Worm (Caenorhabditis elegans): ENCODE results near the gene syg-2.

Gene syg-2

DNA sequence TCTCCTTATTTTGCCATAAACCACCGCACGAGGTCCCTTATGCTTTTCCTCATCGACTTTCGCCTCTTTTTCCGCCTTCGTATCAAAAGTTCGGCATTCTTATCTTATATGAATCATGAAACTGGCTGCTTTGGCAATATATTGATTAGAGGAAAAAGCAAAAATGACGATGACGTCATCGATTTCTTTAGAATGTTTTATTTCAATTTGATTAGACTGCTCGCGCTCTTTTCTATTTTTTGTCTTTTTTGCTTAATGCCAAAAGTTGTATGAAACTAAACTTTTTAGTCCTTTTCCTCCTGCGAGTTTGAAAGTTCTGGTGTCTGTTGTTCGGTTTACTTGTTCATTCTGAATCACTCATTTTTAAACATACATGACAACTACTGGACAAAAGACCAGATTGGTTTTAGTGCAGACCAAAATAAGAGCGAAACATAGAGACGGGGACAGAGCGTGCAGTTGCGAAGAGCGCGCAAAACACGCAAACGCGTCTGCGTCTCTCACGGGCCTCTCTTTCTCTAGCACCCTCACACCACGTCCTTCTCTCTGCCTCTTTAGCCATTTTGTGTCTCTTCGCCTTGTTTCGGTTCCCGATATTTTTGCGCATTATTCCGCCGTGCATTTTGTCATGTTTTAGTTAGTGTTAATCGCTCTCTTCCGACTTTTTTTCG lies 44.5 kb upstream of the syg-2 start (continued):
- no peak for TF ChIP-seq rcor-1 (GFP tag; IDR thresholded peaks at IDR 0.05)
- no peak for TF ChIP-seq C06A6.2 (GFP tag; conservative IDR thresholded peaks at IDR 0.05)
- TF ChIP-seq cebp-2 (GFP tag; IDR thresholded peaks at IDR 0.05), result no peak
- TF ChIP-seq F23B12.7 (tag; optimal IDR thresholded peaks at IDR 0.05; ENCODE audit: insufficient read depth), result no peak
- no peak for TF ChIP-seq ztf-3 (GFP tag; optimal IDR thresholded peaks at IDR 0.05)
- TF ChIP-seq madf-8 (GFP tag; conservative IDR thresholded peaks at IDR 0.05), result no peak
- TF ChIP-seq tbp1 (GFP tag; optimal IDR thresholded peaks at IDR 0.05), result no peak
- TF ChIP-seq F55B11.4 (tag; optimal IDR thresholded peaks at IDR 0.05; ENCODE audit: borderline replicate concordance, insufficient read depth), result no peak
- no peak for TF ChIP-seq F52B5.7 (tag; optimal IDR thresholded peaks at IDR 0.05)
- TF ChIP-seq attf-5 (GFP tag; optimal IDR thresholded peaks at IDR 0.05), result peak; percentile 34
- TF ChIP-seq somi-1 (GFP tag; optimal IDR thresholded peaks at IDR 0.05), result no peak
- no peak for TF ChIP-seq zim-3 (tag; optimal IDR thresholded peaks at IDR 0.05)
- no peak for TF ChIP-seq lag-1 (GFP tag; IDR thresholded peaks at IDR 0.05)
- TF ChIP-seq B0035.1 (tag; optimal IDR thresholded peaks at IDR 0.05), result no peak
- TF ChIP-seq chd-7 (tag; optimal IDR thresholded peaks at IDR 0.05), result no peak
- TF ChIP-seq Y79H2A.3 (GFP tag; conservative IDR thresholded peaks at IDR 0.05), result no peak
- no peak for TF ChIP-seq K12H6.12 (tag; optimal IDR thresholded peaks at IDR 0.05)
- no peak for TF ChIP-seq unc-62 (GFP tag; optimal IDR thresholded peaks at IDR 0.05)
- TF ChIP-seq nhr-90 (tag; optimal IDR thresholded peaks at IDR 0.05), result no peak
- TF ChIP-seq madf-6 (GFP tag; IDR thresholded peaks at IDR 0.05), result 0 out of 2 replicates have a peak, but pooled peaks have one; percentile 18
- TF ChIP-seq aptf-2 (GFP tag; conservative IDR thresholded peaks at IDR 0.05), result no peak
- TF ChIP-seq ets-4 (GFP tag; optimal IDR thresholded peaks at IDR 0.05), result no peak
- TF ChIP-seq mes-4 (tag; optimal IDR thresholded peaks at IDR 0.05), result no peak
- TF ChIP-seq Y95B8A.8 (GFP tag; IDR thresholded peaks at IDR 0.05), result no peak
- TF ChIP-seq bed-1 (GFP tag; IDR thresholded peaks at IDR 0.05), result no peak
- no peak for TF ChIP-seq hrde-1 (tag; optimal IDR thresholded peaks at IDR 0.05; ENCODE audit: borderline replicate concordance)
- TF ChIP-seq nhr-80 (tag; optimal IDR thresholded peaks at IDR 0.05), result peak; percentile 18
- TF ChIP-seq C17E4.6 (GFP tag; IDR thresholded peaks at IDR 0.05), result no peak
- no peak for TF ChIP-seq cebp-1 (GFP tag; IDR thresholded peaks at IDR 0.05)
- TF ChIP-seq cebp-1 (tag; optimal IDR thresholded peaks at IDR 0.05), result peak; percentile 68
- TF ChIP-seq nhr-27 (tag; optimal IDR thresholded peaks at IDR 0.05), result no peak
- TF ChIP-seq B0019.2 (GFP tag; conservative IDR thresholded peaks at IDR 0.05), result no peak
- no peak for TF ChIP-seq madf-10 (tag; optimal IDR thresholded peaks at IDR 0.05)
- peak; percentile 33 for TF ChIP-seq gei-17 (GFP tag; optimal IDR thresholded peaks at IDR 0.05)
- TF ChIP-seq ama-1 (optimal IDR thresholded peaks at IDR 0.05), result no peak
- no peak for TF ChIP-seq ama-1 (GFP tag; optimal IDR thresholded peaks at IDR 0.05)

DNA sequence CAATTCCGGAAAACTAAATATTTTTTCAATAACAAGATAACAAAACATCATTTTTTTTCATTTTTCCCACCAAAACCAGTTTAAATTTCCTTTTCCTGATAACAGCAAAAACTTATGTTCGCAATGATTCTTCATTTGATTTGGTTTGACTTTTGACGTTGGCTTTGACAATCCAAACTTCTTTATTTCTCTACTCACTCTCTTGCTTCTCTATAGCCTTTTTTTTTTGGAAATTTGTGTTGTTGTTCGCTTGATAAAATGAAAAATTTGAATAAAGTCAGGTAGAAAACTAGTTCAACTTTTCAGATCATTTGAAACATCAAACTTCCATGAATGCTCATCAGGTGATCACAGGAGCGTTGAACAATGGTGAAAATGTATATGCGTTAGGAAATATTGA lies 43.7 kb upstream of the syg-2 start, which contains the start of gene rbc-1:
Gene rbc-1 (plus strand): TSS at position 301 of the 400 bp plus-strand sequence.
- no peak for TF ChIP-seq F57C9.4 (tag; optimal IDR thresholded peaks at IDR 0.05)
- no peak for TF ChIP-seq unc-130 (GFP tag; optimal IDR thresholded peaks at IDR 0.05)
- no peak for TF ChIP-seq snpc-1.1 (tag; optimal IDR thresholded peaks at IDR 0.05; ENCODE audit: insufficient read depth)
- no peak for TF ChIP-seq F10E7.11 (tag; optimal IDR thresholded peaks at IDR 0.05)
- no peak for TF ChIP-seq aptf-3 (GFP tag; IDR thresholded peaks at IDR 0.05)
- TF ChIP-seq pha-4 (tag; optimal IDR thresholded peaks at IDR 0.05), result no peak
- TF ChIP-seq madf-3 (GFP tag; IDR thresholded peaks at IDR 0.05), result no peak
- no peak for TF ChIP-seq F33H1.4 (GFP tag; IDR thresholded peaks at IDR 0.05)
- no peak for TF ChIP-seq F37B4.10 (GFP tag; IDR thresholded peaks at IDR 0.05)
- TF ChIP-seq cebp-2 (GFP tag; IDR thresholded peaks at IDR 0.05), result no peak
- no peak for TF ChIP-seq ceh-40 (GFP tag; IDR thresholded peaks at IDR 0.05)
- TF ChIP-seq nfya-1 (tag; optimal IDR thresholded peaks at IDR 0.05; ENCODE audit: borderline replicate concordance, insufficient read depth), result no peak
- no peak for TF ChIP-seq ama-1 (optimal IDR thresholded peaks at IDR 0.05)
- no peak for TF ChIP-seq ama-1 (GFP tag; optimal IDR thresholded peaks at IDR 0.05)
- no peak for TF ChIP-seq rpc-1 (optimal IDR thresholded peaks at IDR 0.05)
- TF ChIP-seq rpc-1 (tag; optimal IDR thresholded peaks at IDR 0.05), result no peak

All from whole organism, young adult.